Worm (Caenorhabditis elegans): Measurements from ENCODE around the gene srr-3.

ce11 chrV:16460866-16461265 lies 47.7 kb downstream of the srr-3 start, which contains the start of gene srh-142:
- no peak for TF ChIP-seq him-1 (tag; optimal IDR thresholded peaks at IDR 0.05)
- no peak for TF ChIP-seq dao-5 (tag; optimal IDR thresholded peaks at IDR 0.05)
- TF ChIP-seq W03F9.2 (tag; optimal IDR thresholded peaks at IDR 0.05), result no peak
